Fruit fly (Drosophila melanogaster): ENCODE measurements around the gene tkv.

Gene tkv

DNA sequence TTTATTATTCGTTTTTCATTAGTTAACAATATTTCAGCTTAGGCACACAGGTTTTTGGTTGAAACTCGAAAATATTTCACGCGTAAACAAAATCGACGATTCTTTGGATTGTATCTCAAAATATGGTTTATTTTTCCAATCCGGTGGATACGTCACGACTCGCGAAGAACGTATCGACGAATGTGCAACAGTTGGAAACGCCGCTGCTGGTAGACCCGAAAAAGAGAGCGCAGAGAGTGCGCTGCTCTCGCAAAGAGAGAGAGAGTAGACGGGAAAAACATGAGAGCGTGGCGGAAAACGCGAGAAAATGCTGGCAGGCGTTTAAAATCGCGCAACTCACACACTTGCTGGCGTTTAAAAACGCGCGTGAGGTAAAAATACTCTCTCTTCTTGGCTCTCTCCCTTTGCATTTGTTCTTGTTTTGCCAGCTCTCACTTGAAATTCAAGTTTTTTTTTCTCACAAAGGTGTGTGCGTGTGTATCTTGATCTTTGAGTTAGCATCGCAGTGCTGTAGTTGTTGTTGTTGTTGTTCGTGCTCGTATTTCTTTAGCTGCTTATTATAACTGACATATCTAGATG is 33.9 kb downstream of the tkv start (continued):
- TF ChIP-seq z (GFP tag; IDR thresholded peaks at IDR 0.05) (no peak), CG33557 (GFP tag; optimal IDR thresholded peaks at IDR 0.05) (no peak), nerfin-1 (tag; optimal IDR thresholded peaks at IDR 0.05) (peak; percentile 31), CG6854 (GFP tag; optimal IDR thresholded peaks at IDR 0.05) (peak; percentile 26), cg (GFP tag; optimal IDR thresholded peaks at IDR 0.05) (peak; percentile 81), pum (GFP tag; optimal IDR thresholded peaks at IDR 0.05) (no peak), pnt (GFP tag; optimal IDR thresholded peaks at IDR 0.05) (no peak), bab2 (GFP tag; optimal IDR thresholded peaks at IDR 0.05) (no peak), zf30C (GFP tag; optimal IDR thresholded peaks at IDR 0.05) (no peak), CG17912 (GFP tag; optimal IDR thresholded peaks at IDR 0.05) (no peak), bbx (GFP tag; IDR thresholded peaks at IDR 0.05; ENCODE audit: partially characterized antibody) (peak; percentile 46; the same call in 1 of the 2 replicates), emc (GFP tag; optimal IDR thresholded peaks at IDR 0.05) (no peak), MBD-R2 (GFP tag; IDR thresholded peaks at IDR 0.05) (no peak), cato (GFP tag; optimal IDR thresholded peaks at IDR 0.05; ENCODE audit: borderline replicate concordance) (no peak), CoRest (tag; optimal IDR thresholded peaks at IDR 0.05) (no peak), Opbp (GFP tag; IDR thresholded peaks at IDR 0.05; ENCODE audit: partially characterized antibody) (0 out of 3 replicates have a peak, but pooled peaks have one; percentile 33), Hsf (GFP tag; optimal IDR thresholded peaks at IDR 0.05) (no peak), CG11398 (GFP tag; optimal IDR thresholded peaks at IDR 0.05) (no peak), wdn (GFP tag; IDR thresholded peaks at IDR 0.05) (no peak), CG7786 (GFP tag; optimal IDR thresholded peaks at IDR 0.05) (no peak), gt (GFP tag; IDR thresholded peaks at IDR 0.05) (no peak), C15 (GFP tag; IDR thresholded peaks at IDR 0.05) (no peak; the same call in 2 of the 3 replicates), Eip74EF (GFP tag; optimal IDR thresholded peaks at IDR 0.05) (peak in 1 of 2 experiments; percentile 23), CG14860 (GFP tag; IDR thresholded peaks at IDR 0.05; ENCODE audit: partially characterized antibody) (no peak), Asciz (GFP tag; optimal IDR thresholded peaks at IDR 0.05) (peak; percentile 33), chm (GFP tag; IDR thresholded peaks at IDR 0.05) (peak; percentile 85), CG17186 (GFP tag; optimal IDR thresholded peaks at IDR 0.05) (no peak), Mad (GFP tag; optimal IDR thresholded peaks at IDR 0.05) (no peak), scrt (GFP tag; optimal IDR thresholded peaks at IDR 0.05) (peak; percentile 77), CG10979 (tag; optimal IDR thresholded peaks at IDR 0.05) (no peak), ase (GFP tag; IDR thresholded peaks at IDR 0.05) (no peak), stwl (tag; optimal IDR thresholded peaks at IDR 0.05) (no peak), sr (GFP tag; IDR thresholded peaks at IDR 0.05) (no peak), vvl (GFP tag; IDR thresholded peaks at IDR 0.05) (peak; percentile 54; the same call in 1 of the 2 replicates), CG16815 (GFP tag; optimal IDR thresholded peaks at IDR 0.05) (no peak), CG12942 (GFP tag; optimal IDR thresholded peaks at IDR 0.05) (no peak), CG7963 (GFP tag; IDR thresholded peaks at IDR 0.05; ENCODE audit: partially characterized antibody) (no peak), lmd (GFP tag; IDR thresholded peaks at IDR 0.05) (no peak), CG31365 (tag; optimal IDR thresholded peaks at IDR 0.05) (peak; percentile 36), CG12236 (GFP tag; optimal IDR thresholded peaks at IDR 0.05) (no peak), CG13296 (GFP tag; optimal IDR thresholded peaks at IDR 0.05) (no peak), inv (GFP tag; IDR thresholded peaks at IDR 0.05; ENCODE audit: partially characterized antibody) (no peak), ato (GFP tag; IDR thresholded peaks at IDR 0.05; ENCODE audit: partially characterized antibody) (no peak; the same call in 1 of the 2 replicates), Dfd (GFP tag; optimal IDR thresholded peaks at IDR 0.05) (no peak), ttk (GFP tag; IDR thresholded peaks at IDR 0.05) (no peak), CG11085 (GFP tag; IDR thresholded peaks at IDR 0.05) (no peak), psq (GFP tag; optimal IDR thresholded peaks at IDR 0.05) (no peak), HLH4C (GFP tag; IDR thresholded peaks at IDR 0.05; ENCODE audit: partially characterized antibody) (0 out of 3 replicates have a peak, but pooled peaks have one; percentile 14), da (GFP tag; optimal IDR thresholded peaks at IDR 0.05) (no peak), CG6689 (GFP tag; IDR thresholded peaks at IDR 0.05) (no peak)
